Worm (Caenorhabditis elegans): ENCODE data around the gene Y48G9A.11.

DNA sequence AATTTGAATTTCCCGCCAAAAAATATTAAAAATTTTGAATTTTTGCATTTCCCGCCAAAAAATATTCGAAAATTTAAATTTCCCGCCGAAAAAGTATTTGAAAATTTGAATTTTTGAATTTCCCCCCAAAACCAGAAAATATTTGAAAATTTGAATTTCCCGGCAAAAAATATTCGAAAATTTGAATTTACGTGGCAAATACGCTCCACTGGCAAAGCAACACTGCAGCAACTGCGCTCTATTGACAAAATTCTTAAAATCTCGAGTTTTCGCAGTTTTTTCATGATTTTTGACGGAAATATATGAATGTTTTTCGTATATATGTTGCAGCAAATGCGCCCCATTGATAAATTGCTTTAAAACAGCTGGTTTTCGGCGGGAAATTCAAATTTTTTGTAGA, 5.3 kb downstream of the Y48G9A.11 start:
- TF ChIP-seq ceh-82 (tag; optimal IDR thresholded peaks at IDR 0.05), result no peak
- TF ChIP-seq lin-39 (tag; optimal IDR thresholded peaks at IDR 0.05), result no peak
- no peak for TF ChIP-seq mdl-1 (tag; optimal IDR thresholded peaks at IDR 0.05)
- TF ChIP-seq grh-1 (GFP tag; IDR thresholded peaks at IDR 0.05), result no peak
- TF ChIP-seq aly-2 (tag; optimal IDR thresholded peaks at IDR 0.05), result no peak
- no peak for TF ChIP-seq tbx-2 (tag; optimal IDR thresholded peaks at IDR 0.05)
- no peak for TF ChIP-seq hlh-4 (tag; optimal IDR thresholded peaks at IDR 0.05)
- no peak for TF ChIP-seq nhr-47 (tag; optimal IDR thresholded peaks at IDR 0.05)
- no peak for TF ChIP-seq xbp-1 (tag; optimal IDR thresholded peaks at IDR 0.05)
- no peak for TF ChIP-seq elt-3 (tag; optimal IDR thresholded peaks at IDR 0.05)
- TF ChIP-seq snu-23 (GFP tag; optimal IDR thresholded peaks at IDR 0.05), result no peak
- no peak for TF ChIP-seq nhr-77 (tag; optimal IDR thresholded peaks at IDR 0.05)

Data from whole organism, L1 larva.